Worm (Caenorhabditis elegans) whole organism, L4 larva: ENCODE data around the gene cpna-1.

Source experiments
- F49E8.2 ChIP-seq: sonication (generic microtip); optimal IDR thresholded peaks from 2 replicates; lab custom pipeline; 2016; ENCODE audit warnings: missing compliant biosample characterization, mild to moderate bottlenecking, missing genetic modification characterization, borderline replicate concordance
- Y48G9A.11 ChIP-seq: fragments of 200-800 bp; sonication (Bioruptor generic); IDR thresholded peaks from 2 replicates; pipeline ENCODE4 v1.3.6; 2022; ENCODE audit warnings: missing genetic modification reagents, missing genetic modification characterization, missing compliant biosample characterization
- ZK337.2 ChIP-seq: fragments of 200-800 bp; sonication (Bioruptor generic); IDR thresholded peaks from 2 replicates; pipeline ENCODE4 v1.3.6; 2022; ENCODE audit warnings: missing genetic modification reagents, missing genetic modification characterization, missing compliant biosample characterization
- ZK546.5 ChIP-seq, 2 experiments: sonication (generic microtip); optimal IDR thresholded peaks; 2 replicates each; lab custom pipeline; 2017; ENCODE audit warnings: missing biosample characterization in 2 of 2, missing genetic modification characterization in 2 of 2
- aha-1 ChIP-seq: fragments of 150-350 bp; peaks from one replicate; lab custom pipeline; 2014; ENCODE audit warnings: missing biosample characterization, missing genetic modification characterization
- ama-1 ChIP-seq: fragments of 150-350 bp; optimal IDR thresholded peaks from 2 replicates; lab custom pipeline; 2014; ENCODE audit warnings: inconsistent platforms, mixed read lengths
- arid-1 ChIP-seq: fragments of 200-800 bp; sonication (Bioruptor generic); conservative IDR thresholded peaks from 2 replicates; pipeline ENCODE4 v1.3.6; 2022; ENCODE audit warnings: missing genetic modification reagents, missing genetic modification characterization, missing compliant biosample characterization
- ceh-28 ChIP-seq: fragments of 150-350 bp; optimal IDR thresholded peaks from 2 replicates; lab custom pipeline; 2014; ENCODE audit warnings: missing biosample characterization, missing genetic modification reagents, missing genetic modification characterization
- ceh-44 ChIP-seq: fragments of 200-800 bp; sonication (Bioruptor generic); IDR thresholded peaks from 2 replicates; pipeline ENCODE4 v1.3.6; 2022; ENCODE audit warnings: missing genetic modification reagents, missing genetic modification characterization, missing compliant biosample characterization
- ces-1 ChIP-seq: fragments of 150-350 bp; sonication (generic microtip); optimal IDR thresholded peaks from 4 replicates; lab custom pipeline; 2014; ENCODE audit warnings: missing biosample characterization, missing genetic modification reagents, missing genetic modification characterization
- cey-2 ChIP-seq: sonication (generic microtip); optimal IDR thresholded peaks from 3 replicates; lab custom pipeline; 2017; ENCODE audit warnings: missing genetic modification characterization, mild to moderate bottlenecking, missing compliant biosample characterization, antibody characterized with exemption, borderline replicate concordance; ENCODE audit not compliant: insufficient read depth
- daf-16 ChIP-seq, 3 experiments: sonication (generic microtip); optimal IDR thresholded peaks; 2 replicates each; lab custom pipeline; 2016 to 2017; ENCODE audit warnings: missing genetic modification characterization in 3 of 3, missing genetic modification reagents in 3 of 3, mild to moderate bottlenecking in 2 of 3, missing compliant biosample characterization in 2 of 3, missing biosample characterization in 1 of 3, moderate library complexity in 1 of 3
- dve-1 ChIP-seq: sonication (generic microtip); optimal IDR thresholded peaks from 2 replicates; lab custom pipeline; 2017; ENCODE audit warnings: antibody characterized with exemption, mild to moderate bottlenecking, missing genetic modification characterization, missing compliant biosample characterization; ENCODE audit not compliant: insufficient read depth
- fkh-10 ChIP-seq: fragments of 150-350 bp; optimal IDR thresholded peaks from 2 replicates; lab custom pipeline; 2014; ENCODE audit warnings: missing biosample characterization, missing genetic modification reagents, missing genetic modification characterization
- fos-1 ChIP-seq: fragments of 150-350 bp; optimal IDR thresholded peaks from 2 replicates; lab custom pipeline; 2014; ENCODE audit warnings: missing biosample characterization, missing genetic modification characterization
- hif-1 ChIP-seq, 2 experiments: sonication (generic microtip); optimal IDR thresholded peaks; 2 replicates each; lab custom pipeline; 2016 to 2017; ENCODE audit warnings: missing compliant biosample characterization in 2 of 2, missing genetic modification characterization in 2 of 2, missing genetic modification reagents in 2 of 2, missing genotype in 2 of 2, mild to moderate bottlenecking in 1 of 2
- hlh-11 ChIP-seq: fragments of 200-800 bp; sonication (Bioruptor generic); optimal IDR thresholded peaks from 2 replicates; lab custom pipeline; 2018; ENCODE audit warnings: mild to moderate bottlenecking, missing genetic modification characterization, missing compliant biosample characterization
- lin-1 ChIP-seq: fragments of 200-800 bp; sonication (Bioruptor generic); IDR thresholded peaks from 2 replicates; pipeline ENCODE4 v1.3.6; 2022; ENCODE audit warnings: missing genetic modification reagents, missing genetic modification characterization, missing compliant biosample characterization
- lin-38 ChIP-seq: fragments of 200-800 bp; sonication (Bioruptor generic); IDR thresholded peaks from 2 replicates; pipeline ENCODE4 v1.3.6; 2022; ENCODE audit warnings: missing genetic modification reagents, missing genetic modification characterization, missing compliant biosample characterization
- lin-39 ChIP-seq: fragments of 150-350 bp; optimal IDR thresholded peaks from 2 replicates; lab custom pipeline; 2014; ENCODE audit warnings: missing biosample characterization, missing genetic modification reagents, missing genetic modification characterization
- madf-9 ChIP-seq: fragments of 200-800 bp; sonication (Bioruptor generic); conservative IDR thresholded peaks from 2 replicates; pipeline ENCODE4 v1.3.6; 2022; ENCODE audit warnings: missing genetic modification reagents, missing genetic modification characterization, missing compliant biosample characterization
- mdt-29 ChIP-seq: fragments of 200-800 bp; sonication (Bioruptor generic); IDR thresholded peaks from 2 replicates; pipeline ENCODE4 v1.3.6; 2022; ENCODE audit warnings: missing genetic modification reagents, missing genetic modification characterization, missing compliant biosample characterization
- mep-1 ChIP-seq: fragments of 150-350 bp; sonication (generic microtip); optimal IDR thresholded peaks from 3 replicates; lab custom pipeline; 2014; ENCODE audit warnings: missing biosample characterization, missing genetic modification characterization
- mes-2 ChIP-seq: sonication (generic microtip); optimal IDR thresholded peaks from 2 replicates; lab custom pipeline; 2016; ENCODE audit warnings: missing genotype, mild to moderate bottlenecking, missing genetic modification characterization, missing compliant biosample characterization; ENCODE audit not compliant: poor library complexity, severe bottlenecking
- mxl-3 ChIP-seq: fragments of 200-800 bp; sonication (Bioruptor generic); optimal IDR thresholded peaks from 2 replicates; lab custom pipeline; 2018; ENCODE audit warnings: mild to moderate bottlenecking, missing genetic modification characterization, missing compliant biosample characterization
- nhr-111 ChIP-seq: fragments of 200-800 bp; sonication (Bioruptor generic); optimal IDR thresholded peaks from 2 replicates; lab custom pipeline; 2018; ENCODE audit warnings: mild to moderate bottlenecking, missing genetic modification characterization, missing compliant biosample characterization
- nhr-237 ChIP-seq: sonication (generic microtip); optimal IDR thresholded peaks from 2 replicates; lab custom pipeline; 2017; ENCODE audit warnings: missing biosample characterization, missing genetic modification characterization
- nhr-41 ChIP-seq: fragments of 200-800 bp; sonication (Bioruptor generic); IDR thresholded peaks from 2 replicates; pipeline ENCODE4 v1.3.6; 2022; ENCODE audit warnings: missing genetic modification reagents, missing genetic modification characterization, missing compliant biosample characterization
- nhr-6 ChIP-seq: fragments of 150-350 bp; optimal IDR thresholded peaks from 2 replicates; lab custom pipeline; 2014; ENCODE audit warnings: missing biosample characterization, missing genetic modification characterization
- nhr-77 ChIP-seq: fragments of 150-350 bp; optimal IDR thresholded peaks from 2 replicates; lab custom pipeline; 2014; ENCODE audit warnings: missing biosample characterization, missing genetic modification characterization
- pha-4 ChIP-seq, 2 experiments: fragments of 150-350 bp in 1 of 2; fragments of 200-800 bp in 1 of 2; sonication (Bioruptor generic) in 1 of 2; IDR thresholded peaks in 1 of 2; optimal IDR thresholded peaks in 1 of 2; 2 replicates each; pipeline versions ENCODE4 v1.3.6 to Lab custom; 2014 to 2022; ENCODE audit warnings: missing genetic modification characterization in 2 of 2, missing genetic modification reagents in 2 of 2, missing biosample characterization in 1 of 2, missing compliant biosample characterization in 1 of 2
- php-3 ChIP-seq: fragments of 200-800 bp; sonication (Bioruptor generic); IDR thresholded peaks from 2 replicates; pipeline ENCODE4 v1.3.6; 2022; ENCODE audit warnings: missing genetic modification reagents, missing genetic modification characterization, missing compliant biosample characterization
- pqm-1 ChIP-seq: sonication (generic microtip); optimal IDR thresholded peaks from 2 replicates; lab custom pipeline; 2017; ENCODE audit warnings: missing biosample characterization, missing genetic modification characterization
- snpc-1.2 ChIP-seq: fragments of 200-800 bp; sonication (Bioruptor generic); IDR thresholded peaks from 2 replicates; pipeline ENCODE4 v1.3.6; 2022; ENCODE audit warnings: missing genetic modification reagents, missing genetic modification characterization, missing compliant biosample characterization
- snpc-4 ChIP-seq: fragments of 150-350 bp; optimal IDR thresholded peaks from 2 replicates; lab custom pipeline; 2014; ENCODE audit warnings: missing biosample characterization, missing genetic modification characterization
- unc-130 ChIP-seq: sonication (generic microtip); optimal IDR thresholded peaks from 2 replicates; lab custom pipeline; 2016; ENCODE audit warnings: missing genetic modification reagents, missing genetic modification characterization, missing compliant biosample characterization
- unc-62 ChIP-seq, 3 experiments: fragments of 150-350 bp in 1 of 3; sonication (generic microtip); optimal IDR thresholded peaks in 2 of 3; peaks in 1 of 3; 1 replicate in 1 of 3; 2 replicates in 2 of 3; lab custom pipeline; 2014 to 2017; ENCODE audit warnings: missing biosample characterization in 3 of 3, missing genetic modification characterization in 3 of 3, missing genetic modification reagents in 3 of 3, missing genotype in 1 of 3
- zfp-2 ChIP-seq: sonication (generic microtip); optimal IDR thresholded peaks from 2 replicates; lab custom pipeline; 2016; ENCODE audit warnings: mild to moderate bottlenecking, missing genetic modification characterization, missing compliant biosample characterization
- zfp-3 ChIP-seq: fragments of 200-800 bp; sonication (Bioruptor generic); conservative IDR thresholded peaks from 2 replicates; pipeline ENCODE4 v1.3.6; 2022; ENCODE audit warnings: missing genetic modification reagents, missing genetic modification characterization, missing compliant biosample characterization
- ztf-11 ChIP-seq: fragments of 150-350 bp; optimal IDR thresholded peaks from 2 replicates; lab custom pipeline; 2014; ENCODE audit warnings: missing biosample characterization, missing genetic modification characterization
- ztf-7 ChIP-seq: fragments of 150-350 bp; optimal IDR thresholded peaks from 2 replicates; lab custom pipeline; 2014; ENCODE audit warnings: missing biosample characterization, missing genetic modification characterization

The cpna-1 gene

DNA sequence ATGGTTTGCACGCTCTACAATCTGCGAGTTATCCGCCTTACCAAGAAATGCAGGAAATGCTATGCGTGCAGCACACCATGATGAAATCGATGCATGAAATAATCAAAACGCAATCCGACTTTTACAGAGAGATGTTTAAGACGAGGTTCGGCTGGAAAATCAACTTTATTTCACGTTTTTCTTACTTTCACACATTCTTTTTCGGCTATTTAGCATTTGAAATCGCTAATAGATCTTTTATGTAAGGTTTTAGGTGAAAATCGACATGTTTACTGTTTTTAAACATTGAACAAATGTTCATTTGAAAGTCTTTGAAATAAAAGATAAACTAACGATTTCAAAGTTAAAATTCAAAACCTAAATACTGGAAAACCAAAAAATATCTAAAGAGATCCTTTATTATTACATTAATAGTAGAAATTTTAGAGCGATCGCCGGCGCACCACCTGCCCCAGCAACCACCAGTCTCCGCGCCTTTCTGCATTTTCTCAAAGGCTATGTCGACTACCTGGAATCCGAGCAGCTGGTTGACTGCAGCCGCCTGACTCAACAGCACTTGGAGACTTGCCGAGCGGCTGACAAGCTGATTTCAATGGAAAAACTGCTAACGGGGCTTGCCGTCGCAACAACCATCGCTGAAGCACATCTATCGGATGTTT, 41.8 kb downstream of the cpna-1 start (continued):
- TF ChIP-seq mep-1 (tag; lab: Kevin White, UChicago) (no peak), ZK546.5 (tag; optimal IDR thresholded peaks at IDR 0.05; lab: Kevin White, UChicago) (no peak), zfp-2 (no peak), php-3 (GFP tag; lab: Robert Waterston, UW) (peak; percentile 36; the same call in 1 of the 2 replicates), nhr-237 (tag; lab: Kevin White, UChicago) (no peak), dve-1 (no peak)

DNA sequence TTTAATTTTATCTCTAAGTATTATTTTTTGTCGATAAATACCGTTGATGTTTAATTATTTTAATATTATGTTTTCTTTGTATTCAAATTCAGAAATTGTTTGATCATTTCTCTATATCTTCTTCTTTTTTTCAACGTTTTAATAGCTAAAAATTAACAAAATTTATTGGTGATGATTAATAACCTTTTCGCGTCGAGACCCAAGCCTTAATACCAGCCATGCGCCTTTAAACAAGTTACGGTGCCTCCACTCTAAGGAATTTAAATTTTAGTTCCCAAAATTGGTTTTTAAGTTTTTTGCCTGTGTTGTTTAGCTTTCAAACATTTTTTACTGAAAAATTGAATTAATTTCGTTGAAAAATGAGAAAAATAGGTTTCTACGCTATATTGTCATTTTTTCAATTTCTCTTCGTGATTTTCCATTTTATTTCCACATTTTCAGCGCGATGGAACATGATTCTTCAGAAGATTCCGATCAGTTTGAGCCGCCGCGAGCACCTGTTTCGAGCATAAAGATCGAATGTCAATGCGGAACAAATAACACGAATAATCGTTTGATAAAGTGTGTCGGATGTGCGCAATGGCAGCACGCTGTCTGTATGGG, 42.7 kb downstream of the cpna-1 start, which contains the start of gene C16A11.3:
Gene C16A11.3 (plus strand): TSS at position 440 of the 603 bp plus-strand sequence.
- TF ChIP-seq arid-1: peak; percentile 41; the same call in 1 of the 2 replicates
- TF ChIP-seq ZK546.5 (tag; optimal IDR thresholded peaks at IDR 0.05; lab: Kevin White, UChicago): no peak
- no peak for TF ChIP-seq mdt-29 (GFP tag; lab: Robert Waterston, UW)
- peak; percentile 44; the same call in 1 of the 2 replicates for TF ChIP-seq pha-4 (GFP tag; IDR thresholded peaks at IDR 0.05; lab: Robert Waterston, UW)
- no peak for TF ChIP-seq pha-4 (tag; optimal IDR thresholded peaks at IDR 0.05; lab: Kevin White, UChicago)
- TF ChIP-seq nhr-77 (tag; lab: Kevin White, UChicago): no peak
- peak; percentile 79 for TF ChIP-seq F49E8.2 (tag; lab: Kevin White, UChicago)
- no peak for TF ChIP-seq ceh-28 (tag; lab: Kevin White, UChicago)
- no peak for TF ChIP-seq nhr-6 (tag; lab: Kevin White, UChicago)
- no peak for TF ChIP-seq cey-2 (tag; lab: Kevin White, UChicago)
- TF ChIP-seq ces-1 (GFP tag; lab: Kevin White, UChicago): no peak
- TF ChIP-seq madf-9 (GFP tag; lab: Robert Waterston, UW): no peak
- no peak for TF ChIP-seq mxl-3 (GFP tag; lab: Kevin White, UChicago)
- TF ChIP-seq Y48G9A.11: peak; percentile 43
- no peak for TF ChIP-seq fkh-10 (GFP tag; lab: Kevin White, UChicago)
- no peak for TF ChIP-seq hif-1 (tag; optimal IDR thresholded peaks at IDR 0.05; lab: Kevin White, UChicago)
- no peak for TF ChIP-seq fos-1 (tag; lab: Kevin White, UChicago)
- peak; percentile 70 for TF ChIP-seq lin-38
- TF ChIP-seq nhr-111 (GFP tag; lab: Kevin White, UChicago): no peak
- TF ChIP-seq php-3 (GFP tag; lab: Robert Waterston, UW): no peak
- no peak for TF ChIP-seq pqm-1
- 0 out of 2 replicates have a peak, but pooled peaks have one; percentile 26 for TF ChIP-seq lin-1 (GFP tag; lab: Robert Waterston, UW)
- peak; percentile 58 for TF ChIP-seq unc-130 (GFP tag; lab: Kevin White, UChicago)
- TF ChIP-seq zfp-3 (GFP tag; lab: Robert Waterston, UW): 0 out of 2 replicates have a peak, but pooled peaks have one; percentile 28

DNA sequence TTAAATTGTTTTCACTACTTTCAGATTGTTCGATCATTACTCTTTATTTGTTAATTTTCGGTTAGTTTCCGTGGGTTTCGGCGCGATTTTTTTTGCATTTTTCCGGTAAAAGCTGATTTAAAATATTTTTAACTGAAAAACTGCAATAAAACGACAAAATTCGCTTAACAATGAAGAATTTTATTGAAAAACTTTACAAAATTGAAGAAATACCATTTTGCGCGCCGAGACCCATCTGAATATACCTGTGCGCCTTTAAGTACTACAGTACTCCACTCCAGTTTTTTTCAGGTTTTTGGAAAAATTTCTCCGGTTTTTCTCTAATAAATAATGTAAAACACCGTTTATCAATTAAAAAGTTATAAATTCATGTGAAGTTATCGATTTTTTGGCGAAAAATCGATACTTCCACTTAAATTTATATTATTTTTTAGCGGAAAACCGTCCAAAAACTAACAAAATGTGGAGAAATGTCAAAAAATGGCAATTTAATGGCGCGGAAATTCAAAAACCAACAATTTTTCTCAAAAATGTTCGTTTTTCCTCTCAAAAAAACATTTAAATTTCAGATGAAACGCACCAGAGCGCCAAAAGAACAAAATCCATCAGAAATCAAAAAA, 44.5 kb downstream of the cpna-1 start, which contains the start of gene C16A11.10:
Gene C16A11.10 (plus strand): TSS at position 570 of the 620 bp plus-strand sequence.
- TF ChIP-seq unc-62 (GFP tag; optimal IDR thresholded peaks at IDR 0.05 in 1 of 2; lab: Kevin White, UChicago) (peak in 1 of 2 experiments; percentile 60), unc-62 (tag; optimal IDR thresholded peaks at IDR 0.05; lab: Kevin White, UChicago) (no peak), aha-1 (tag; lab: Kevin White, UChicago) (peak; percentile 42), ama-1 (lab: Kevin White, UChicago) (no peak)

DNA sequence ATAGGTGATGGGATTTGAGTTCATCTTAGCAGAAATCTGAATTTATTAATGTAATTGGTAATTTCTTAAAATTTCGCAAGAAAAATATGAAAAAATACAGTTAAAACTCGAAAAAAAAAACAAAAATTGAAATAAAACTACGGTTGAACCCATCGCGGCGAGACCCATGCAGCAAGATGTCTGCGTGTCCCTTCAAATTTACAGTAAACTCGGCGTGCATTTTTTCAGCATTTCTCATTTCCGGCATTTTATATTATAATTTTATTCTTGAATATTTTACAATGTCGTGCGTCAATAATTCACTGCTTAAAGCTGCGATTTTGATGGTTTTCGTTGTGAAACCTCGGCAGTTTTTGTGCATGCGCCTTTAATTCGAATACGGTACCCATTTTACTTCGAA, 49.5 kb downstream of the cpna-1 start, which contains the start of gene fbxc-43:
Gene fbxc-43 (minus strand): TSS at position 38 of the 400 bp plus-strand sequence.
- TF ChIP-seq mes-2 (tag; lab: Kevin White, UChicago) (no peak), nhr-77 (tag; lab: Kevin White, UChicago) (no peak), snpc-1.2 (GFP tag; lab: Robert Waterston, UW) (no peak), lin-39 (tag; lab: Kevin White, UChicago) (no peak), ZK337.2 (GFP tag; lab: Robert Waterston, UW) (no peak), snpc-4 (tag; lab: Kevin White, UChicago) (no peak), unc-130 (GFP tag; lab: Kevin White, UChicago) (no peak), ztf-11 (tag; lab: Kevin White, UChicago) (no peak), hlh-11 (no peak), daf-16 (GFP tag; optimal IDR thresholded peaks at IDR 0.05; lab: Kevin White, UChicago) (no peak), daf-16 (tag; optimal IDR thresholded peaks at IDR 0.05; lab: Kevin White, UChicago) (no peak), ztf-7 (no peak), aha-1 (tag; lab: Kevin White, UChicago) (no peak), ceh-44 (GFP tag; lab: Robert Waterston, UW) (no peak), nhr-41 (GFP tag; lab: Robert Waterston, UW) (no peak)
